Worm (Caenorhabditis elegans) whole organism, L2 larva: ENCODE data around the gene spe-41.

Experiments used
- alr-1 ChIP-seq: fragments of 150-350 bp; optimal IDR thresholded peaks from 2 replicates; lab custom pipeline; 2014; ENCODE audit warnings: missing biosample characterization, missing genetic modification characterization
- fos-1 ChIP-seq: fragments of 150-350 bp; optimal IDR thresholded peaks from 2 replicates; lab custom pipeline; 2014; ENCODE audit warnings: missing biosample characterization, missing genetic modification characterization
- nhr-77 ChIP-seq: fragments of 150-350 bp; optimal IDR thresholded peaks from 2 replicates; lab custom pipeline; 2014; ENCODE audit warnings: missing biosample characterization, missing genetic modification characterization
- skn-1 ChIP-seq: sonication (generic microtip); optimal IDR thresholded peaks from 2 replicates; lab custom pipeline; 2017; ENCODE audit warnings: missing biosample characterization, missing genetic modification characterization
- zag-1 ChIP-seq: fragments of 150-350 bp; optimal IDR thresholded peaks from 2 replicates; lab custom pipeline; 2014; ENCODE audit warnings: missing biosample characterization, missing genetic modification characterization

- TF ChIP-seq fos-1 (tag; lab: Kevin White, UChicago) = no peak
- no peak for TF ChIP-seq zag-1 (tag; lab: Kevin White, UChicago)
- TF ChIP-seq skn-1 (tag; lab: Kevin White, UChicago) = no peak
- TF ChIP-seq nhr-77 (tag; lab: Kevin White, UChicago) = no peak
- no peak for TF ChIP-seq alr-1
These were observed 42.0 kb upstream of the spe-41 start for ce11 chrIII:3486055-3486454.
